Fruit fly (Drosophila melanogaster): ENCODE data around the gene Tif-IA.
A peak's percentile ranks its signal among the peaks of the same experiment; 100 is the strongest.

The Tif-IA gene

DNA sequence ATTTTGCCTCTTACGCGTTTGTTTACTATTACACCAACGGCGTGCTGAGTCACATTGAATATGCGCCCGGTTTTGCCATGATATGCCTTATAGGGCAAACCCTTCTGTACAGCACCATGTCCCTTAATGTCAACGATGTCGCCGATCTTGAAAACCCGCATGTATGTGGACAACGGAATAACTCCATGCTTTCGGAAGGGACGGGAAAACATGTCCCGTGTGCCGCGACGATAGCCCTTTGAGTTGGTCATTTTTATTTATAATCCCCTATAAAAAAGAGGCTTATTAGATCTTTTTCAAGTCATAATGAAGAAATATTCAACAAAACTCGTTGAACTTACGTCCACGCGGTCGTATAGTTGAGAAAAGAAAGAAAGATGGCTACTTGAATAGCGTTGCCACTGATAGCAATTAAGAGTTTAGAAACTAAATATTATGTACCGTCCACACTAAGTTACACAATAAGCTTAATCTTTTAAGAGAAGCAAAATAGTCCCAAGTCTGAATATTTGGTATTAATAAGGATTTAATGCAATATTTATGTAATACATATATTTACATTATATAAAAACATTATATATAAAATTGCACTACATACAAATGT is 2.1 kb upstream of the Tif-IA start, which contains the start of gene RpL21 (continued):
- no peak for TF ChIP-seq schlank (tag; optimal IDR thresholded peaks at IDR 0.05)
- no peak for TF ChIP-seq B-H1 (GFP tag; IDR thresholded peaks at IDR 0.05)
- peak; percentile 96 for TF ChIP-seq CG17802 (tag; optimal IDR thresholded peaks at IDR 0.05)
- TF ChIP-seq Dfd (GFP tag; optimal IDR thresholded peaks at IDR 0.05) = peak in 1 of 2 experiments; percentile 14
- TF ChIP-seq Rfx (GFP tag; IDR thresholded peaks at IDR 0.05) = no peak
- no peak for TF ChIP-seq ind (GFP tag; optimal IDR thresholded peaks at IDR 0.05)
- TF ChIP-seq ro (GFP tag; IDR thresholded peaks at IDR 0.05) = no peak
- TF ChIP-seq Mes4 (GFP tag; optimal IDR thresholded peaks at IDR 0.05) = no peak
- no peak for TF ChIP-seq salm (tag; optimal IDR thresholded peaks at IDR 0.05)
- peak; percentile 50 for TF ChIP-seq Ets97D (GFP tag; optimal IDR thresholded peaks at IDR 0.05)

dm6 chr2L:22248230-22248629 is 1.4 kb upstream of the Tif-IA start:
- TF ChIP-seq CG6254 (GFP tag; optimal IDR thresholded peaks at IDR 0.05) (no peak), CG17802 (tag; optimal IDR thresholded peaks at IDR 0.05) (peak; percentile 91), lola (GFP tag; optimal IDR thresholded peaks at IDR 0.05) (peak in 1 of 3 experiments; percentile 37), CG10209 (GFP tag; optimal IDR thresholded peaks at IDR 0.05) (no peak)

- TF ChIP-seq CG17385 (GFP tag; optimal IDR thresholded peaks at IDR 0.05) (no peak), mam (GFP tag; optimal IDR thresholded peaks at IDR 0.05) (no peak), cas (GFP tag; IDR thresholded peaks at IDR 0.05) (no peak), Lhr (GFP tag; optimal IDR thresholded peaks at IDR 0.05) (peak; percentile 82), CG33213 (GFP tag; optimal IDR thresholded peaks at IDR 0.05) (peak; percentile 99), ci (GFP tag; IDR thresholded peaks at IDR 0.05) (no peak), ssp (GFP tag; IDR thresholded peaks at IDR 0.05) (peak; percentile 30; the same call in 1 of the 2 replicates), fu2 (GFP tag; optimal IDR thresholded peaks at IDR 0.05) (no peak), twi (tag; optimal IDR thresholded peaks at IDR 0.05) (no peak), stwl (tag; optimal IDR thresholded peaks at IDR 0.05) (peak; percentile 22), CG32532 (GFP tag; IDR thresholded peaks at IDR 0.05) (no peak), BEAF-32 (GFP tag; optimal IDR thresholded peaks at IDR 0.05) (no peak), Bgb (GFP tag; IDR thresholded peaks at IDR 0.05; ENCODE audit: partially characterized antibody) (peak; percentile 10; the same call in 1 of the 2 replicates), pzg (GFP tag; optimal IDR thresholded peaks at IDR 0.05) (peak; percentile 16), gem (tag; optimal IDR thresholded peaks at IDR 0.05) (no peak), TFAM (GFP tag; optimal IDR thresholded peaks at IDR 0.05) (no peak), Rfx (GFP tag; IDR thresholded peaks at IDR 0.05) (no peak), Sry-δ (GFP tag; optimal IDR thresholded peaks at IDR 0.05) (peak; percentile 3), phol (tag; optimal IDR thresholded peaks at IDR 0.05) (peak; percentile 70), CG14050 (GFP tag; IDR thresholded peaks at IDR 0.05) (no peak), CG30020 (tag; optimal IDR thresholded peaks at IDR 0.05) (peak; percentile 67), onecut (GFP tag; IDR thresholded peaks at IDR 0.05) (no peak), lola (GFP tag; optimal IDR thresholded peaks at IDR 0.05) (no peak), Dref (GFP tag; IDR thresholded peaks at IDR 0.05) (peak; percentile 53), Dad (GFP tag; optimal IDR thresholded peaks at IDR 0.05) (no peak), Dp (GFP tag; optimal IDR thresholded peaks at IDR 0.05) (no peak), CG9797 (GFP tag; optimal IDR thresholded peaks at IDR 0.05) (peak; percentile 7), CG12391 (tag; optimal IDR thresholded peaks at IDR 0.05) (no peak), her (GFP tag; optimal IDR thresholded peaks at IDR 0.05) (no peak), Mrtf (GFP tag; IDR thresholded peaks at IDR 0.05) (no peak), CG42726 (GFP tag; IDR thresholded peaks at IDR 0.05; ENCODE audit: partially characterized antibody) (0 out of 2 replicates have a peak, but pooled peaks have one; percentile 34), CG17802 (tag; optimal IDR thresholded peaks at IDR 0.05) (peak; percentile 20), unc-4 (GFP tag; IDR thresholded peaks at IDR 0.05; ENCODE audit: partially characterized antibody) (no peak), CG17361 (GFP tag; IDR thresholded peaks at IDR 0.05) (peak; percentile 75; the same call in 2 of the 3 replicates), gfzf (GFP tag; optimal IDR thresholded peaks at IDR 0.05) (peak; percentile 42), trem (tag; optimal IDR thresholded peaks at IDR 0.05) (peak; percentile 31)
Observed at dm6 chr2L:22261047-22261446, 11.4 kb downstream of the Tif-IA start.
